Worm (Caenorhabditis elegans) whole organism, L3 larva: ENCODE results near the gene srz-82.
A peak's percentile ranks its signal among the peaks of the same experiment; 100 is the strongest.

Source experiments
- R02D3.7 ChIP-seq: fragments of 150-350 bp; optimal IDR thresholded peaks from 2 replicates; lab custom pipeline; 2014; ENCODE audit warnings: missing biosample characterization, missing genetic modification characterization
- aly-2 ChIP-seq: fragments of 150-350 bp; optimal IDR thresholded peaks from 2 replicates; lab custom pipeline; 2014; ENCODE audit warnings: missing biosample characterization, missing genetic modification characterization
- ceh-16 ChIP-seq: sonication (generic microtip); optimal IDR thresholded peaks from 2 replicates; lab custom pipeline; 2017; ENCODE audit warnings: missing biosample characterization, missing genetic modification characterization
- ceh-28 ChIP-seq: fragments of 150-350 bp; optimal IDR thresholded peaks from 2 replicates; lab custom pipeline; 2014; ENCODE audit warnings: missing biosample characterization, missing genetic modification reagents, missing genetic modification characterization
- ceh-82 ChIP-seq: fragments of 150-350 bp; optimal IDR thresholded peaks from 2 replicates; lab custom pipeline; 2014; ENCODE audit warnings: missing biosample characterization, missing genetic modification characterization
- egl-27 ChIP-seq: sonication (generic microtip); optimal IDR thresholded peaks from 4 replicates; lab custom pipeline; 2017; ENCODE audit warnings: missing biosample characterization, missing genetic modification reagents, missing genetic modification characterization
- egl-5 ChIP-seq: fragments of 150-350 bp; optimal IDR thresholded peaks from 2 replicates; lab custom pipeline; 2017; ENCODE audit warnings: missing biosample characterization, missing genetic modification reagents, missing genetic modification characterization, inconsistent platforms
- elt-2 ChIP-seq: sonication (generic microtip); optimal IDR thresholded peaks from 2 replicates; lab custom pipeline; 2016; ENCODE audit warnings: missing genetic modification reagents, mild to moderate bottlenecking, missing genetic modification characterization, missing compliant biosample characterization
- fkh-10 ChIP-seq: sonication (generic microtip); optimal IDR thresholded peaks from 2 replicates; lab custom pipeline; 2017; ENCODE audit warnings: missing biosample characterization, missing genetic modification reagents, missing genetic modification characterization
- fkh-2 ChIP-seq: fragments of 150-350 bp; optimal IDR thresholded peaks from 2 replicates; lab custom pipeline; 2014; ENCODE audit warnings: missing biosample characterization, missing genetic modification reagents, missing genetic modification characterization
- hmg-11 ChIP-seq: sonication (generic microtip); optimal IDR thresholded peaks from 2 replicates; lab custom pipeline; 2016; ENCODE audit warnings: missing genetic modification characterization, missing compliant biosample characterization
- jun-1 ChIP-seq: fragments of 150-350 bp; optimal IDR thresholded peaks from 2 replicates; lab custom pipeline; 2014; ENCODE audit warnings: missing biosample characterization, missing genetic modification reagents, missing genetic modification characterization
- lin-15B ChIP-seq: fragments of 150-350 bp; optimal IDR thresholded peaks from 2 replicates; lab custom pipeline; 2014; ENCODE audit warnings: missing biosample characterization, missing genetic modification characterization
- lin-39 ChIP-seq: fragments of 150-350 bp; optimal IDR thresholded peaks from 2 replicates; lab custom pipeline; 2018; ENCODE audit warnings: missing biosample characterization, missing genetic modification reagents, missing genetic modification characterization
- lsy-12 ChIP-seq: sonication (generic microtip); optimal IDR thresholded peaks from 2 replicates; lab custom pipeline; 2016; ENCODE audit warnings: mild to moderate bottlenecking, missing genetic modification characterization, missing compliant biosample characterization
- mdl-1 ChIP-seq: fragments of 150-350 bp; optimal IDR thresholded peaks from 2 replicates; lab custom pipeline; 2014; ENCODE audit warnings: missing biosample characterization, missing genetic modification characterization
- mml-1 ChIP-seq: fragments of 150-350 bp; sonication (generic microtip); optimal IDR thresholded peaks from 3 replicates; lab custom pipeline; 2014; ENCODE audit warnings: missing biosample characterization, missing genetic modification characterization
- nfya-1 ChIP-seq: sonication (generic microtip); optimal IDR thresholded peaks from 2 replicates; lab custom pipeline; 2017; ENCODE audit warnings: missing genetic modification characterization, mild to moderate bottlenecking, missing compliant biosample characterization, antibody characterized with exemption, moderate library complexity; ENCODE audit not compliant: insufficient read depth
- nhr-11 ChIP-seq: fragments of 150-350 bp; optimal IDR thresholded peaks from 2 replicates; lab custom pipeline; 2014; ENCODE audit warnings: missing biosample characterization, missing genetic modification characterization
- nhr-12 ChIP-seq: fragments of 150-350 bp; optimal IDR thresholded peaks from 2 replicates; lab custom pipeline; 2014; ENCODE audit warnings: missing biosample characterization, missing genetic modification characterization
- nhr-23 ChIP-seq: fragments of 150-350 bp; optimal IDR thresholded peaks from 2 replicates; lab custom pipeline; 2014; ENCODE audit warnings: missing biosample characterization, missing genetic modification reagents, missing genetic modification characterization
- nhr-25 ChIP-seq: sonication (generic microtip); optimal IDR thresholded peaks from 2 replicates; lab custom pipeline; 2017; ENCODE audit warnings: missing biosample characterization, missing genetic modification characterization
- nhr-28 ChIP-seq: fragments of 150-350 bp; optimal IDR thresholded peaks from 2 replicates; lab custom pipeline; 2014; ENCODE audit warnings: missing biosample characterization, missing genetic modification characterization
- nhr-43 ChIP-seq: sonication (generic microtip); optimal IDR thresholded peaks from 2 replicates; lab custom pipeline; 2016; ENCODE audit warnings: mild to moderate bottlenecking, missing genetic modification characterization, missing compliant biosample characterization; ENCODE audit not compliant: poor library complexity, severe bottlenecking
- nhr-76 ChIP-seq: fragments of 150-350 bp; sonication (generic microtip); optimal IDR thresholded peaks from 5 replicates; lab custom pipeline; 2014; ENCODE audit warnings: missing biosample characterization, missing genetic modification characterization
- nhr-77 ChIP-seq: fragments of 150-350 bp; optimal IDR thresholded peaks from 2 replicates; lab custom pipeline; 2014; ENCODE audit warnings: missing biosample characterization, missing genetic modification characterization
- pha-4 ChIP-seq: fragments of 150-350 bp; optimal IDR thresholded peaks from 2 replicates; lab custom pipeline; 2014; ENCODE audit warnings: missing biosample characterization, missing genetic modification reagents, missing genetic modification characterization
- pqm-1 ChIP-seq: fragments of 150-350 bp; optimal IDR thresholded peaks from 2 replicates; lab custom pipeline; 2017; ENCODE audit warnings: missing biosample characterization, missing genetic modification characterization, inconsistent platforms
- sea-2 ChIP-seq: fragments of 150-350 bp; sonication (generic microtip); optimal IDR thresholded peaks from 4 replicates; lab custom pipeline; 2014; ENCODE audit warnings: missing biosample characterization, missing genetic modification reagents, missing genetic modification characterization
- skn-1 ChIP-seq: fragments of 150-350 bp; optimal IDR thresholded peaks from 2 replicates; lab custom pipeline; 2014; ENCODE audit warnings: missing biosample characterization, missing genetic modification characterization
- snpc-4 ChIP-seq: fragments of 150-350 bp; optimal IDR thresholded peaks from 2 replicates; lab custom pipeline; 2014; ENCODE audit warnings: missing biosample characterization, missing genetic modification characterization
- tbx-2 ChIP-seq: sonication (generic microtip); optimal IDR thresholded peaks from 2 replicates; lab custom pipeline; 2016; ENCODE audit warnings: mild to moderate bottlenecking, missing genetic modification characterization, missing compliant biosample characterization
- unc-39 ChIP-seq: sonication (generic microtip); optimal IDR thresholded peaks from 4 replicates; lab custom pipeline; 2017; ENCODE audit warnings: missing biosample characterization, missing genetic modification characterization
- unc-62 ChIP-seq: fragments of 150-350 bp; sonication (generic microtip); optimal IDR thresholded peaks from 4 replicates; lab custom pipeline; 2014; ENCODE audit warnings: missing biosample characterization, missing genetic modification reagents, missing genetic modification characterization
- ztf-4 ChIP-seq: fragments of 150-350 bp; optimal IDR thresholded peaks from 2 replicates; lab custom pipeline; 2014; ENCODE audit warnings: missing biosample characterization, missing genetic modification characterization

The srz-82 gene

DNA sequence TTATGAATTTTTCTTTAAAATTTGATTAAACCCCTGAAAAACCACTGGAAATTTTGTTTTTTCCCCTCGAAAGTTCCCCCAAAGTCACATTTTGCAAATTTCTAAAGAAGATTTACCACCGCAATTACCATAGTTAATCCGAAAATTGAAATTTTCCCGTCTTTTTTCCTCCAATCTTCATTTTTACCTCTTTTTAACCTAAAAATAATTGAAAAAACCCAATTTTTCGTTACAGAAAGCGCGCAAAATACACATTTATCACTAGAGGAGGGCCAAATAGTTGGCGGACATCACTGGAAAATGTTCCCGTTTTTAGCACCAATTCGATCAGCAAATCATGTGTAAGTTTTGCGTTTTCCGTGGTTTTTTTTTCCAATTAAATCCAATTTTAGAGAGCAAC is 33.9 kb downstream of the srz-82 start, which contains the start of gene unc-33:
Gene unc-33 (plus strand): TSS at position 301 of the 400 bp plus-strand sequence.
- no peak for TF ChIP-seq ceh-82 (tag; lab: Kevin White, UChicago)
- no peak for TF ChIP-seq fkh-2 (tag; lab: Kevin White, UChicago)
- no peak for TF ChIP-seq nhr-76
- no peak for TF ChIP-seq unc-39 (tag; lab: Kevin White, UChicago)
- TF ChIP-seq egl-27 (tag; lab: Kevin White, UChicago): no peak
- no peak for TF ChIP-seq nhr-23
- TF ChIP-seq hmg-11 (tag; lab: Kevin White, UChicago): no peak
- no peak for TF ChIP-seq ceh-16
- no peak for TF ChIP-seq mml-1
- TF ChIP-seq nhr-77: no peak
- no peak for TF ChIP-seq pqm-1
- TF ChIP-seq nhr-11 (tag; lab: Kevin White, UChicago): no peak
- TF ChIP-seq nhr-43 (tag; lab: Kevin White, UChicago): no peak
- no peak for TF ChIP-seq sea-2
- no peak for TF ChIP-seq lin-39
- TF ChIP-seq fkh-10: no peak
- TF ChIP-seq lin-15B (tag; lab: Kevin White, UChicago): no peak

ce11 chrIV:3517582-3517981 is 34.9 kb downstream of the srz-82 start:
- TF ChIP-seq skn-1 (no peak), egl-27 (tag; lab: Kevin White, UChicago) (no peak), nhr-25 (no peak), R02D3.7 (no peak), lsy-12 (tag; lab: Kevin White, UChicago) (no peak), nhr-76 (no peak), nfya-1 (tag; lab: Kevin White, UChicago) (no peak)

- no peak for TF ChIP-seq ztf-4
- peak; percentile 63 for TF ChIP-seq nfya-1 (tag; lab: Kevin White, UChicago)
- peak; percentile 28 for TF ChIP-seq ceh-28 (tag; lab: Kevin White, UChicago)
- no peak for TF ChIP-seq nhr-11 (tag; lab: Kevin White, UChicago)
- TF ChIP-seq nhr-23: peak; percentile 30
- TF ChIP-seq snpc-4 (tag; lab: Kevin White, UChicago): peak; percentile 95
- peak; percentile 24 for TF ChIP-seq lin-39
- TF ChIP-seq mdl-1 (tag; lab: Kevin White, UChicago): no peak
- no peak for TF ChIP-seq fkh-2 (tag; lab: Kevin White, UChicago)
- TF ChIP-seq tbx-2 (tag; lab: Kevin White, UChicago): no peak
- no peak for TF ChIP-seq unc-62 (GFP tag; lab: Kevin White, UChicago)
- TF ChIP-seq jun-1 (tag; lab: Kevin White, UChicago): no peak
- peak; percentile 1 for TF ChIP-seq lin-15B (tag; lab: Kevin White, UChicago)
- TF ChIP-seq elt-2 (tag; lab: Kevin White, UChicago): no peak
- no peak for TF ChIP-seq nhr-12 (tag; lab: Kevin White, UChicago)
- TF ChIP-seq aly-2 (tag; lab: Kevin White, UChicago): no peak
- TF ChIP-seq ceh-82 (tag; lab: Kevin White, UChicago): no peak
- peak; percentile 67 for TF ChIP-seq hmg-11 (tag; lab: Kevin White, UChicago)
Measured at ce11 chrIV:3519352-3519751, 36.7 kb downstream of the srz-82 start.

- TF ChIP-seq pha-4 (tag; lab: Kevin White, UChicago) (no peak), tbx-2 (tag; lab: Kevin White, UChicago) (no peak), lin-39 (peak; percentile 13)
Measured at ce11 chrIV:3520374-3520773, 37.7 kb downstream of the srz-82 start.

DNA sequence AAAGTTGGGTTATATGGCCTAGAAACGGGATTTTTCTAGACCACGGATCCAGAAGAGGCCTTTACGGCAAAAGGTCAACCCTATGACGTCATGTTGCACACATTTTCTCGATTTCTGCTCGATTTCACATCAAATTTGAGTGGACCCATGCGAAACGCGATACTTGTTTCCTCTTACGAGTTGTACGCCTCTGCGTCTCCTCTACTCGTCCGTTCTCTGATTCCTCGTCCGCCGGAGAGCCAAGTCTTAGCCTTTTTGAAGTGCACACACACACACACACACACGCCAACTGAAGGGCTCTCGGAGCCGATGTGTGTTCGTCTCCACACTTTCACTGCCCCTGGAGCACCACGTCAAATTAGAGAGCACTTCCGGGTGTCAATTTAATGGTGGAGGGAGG is 38.3 kb downstream of the srz-82 start:
- TF ChIP-seq egl-5 (peak; percentile 33), lin-39 (peak; percentile 27), nfya-1 (tag; lab: Kevin White, UChicago) (peak; percentile 40), hmg-11 (tag; lab: Kevin White, UChicago) (peak; percentile 73), mdl-1 (tag; lab: Kevin White, UChicago) (no peak), tbx-2 (tag; lab: Kevin White, UChicago) (peak; percentile 22), nhr-28 (no peak)
